Fruit fly (Drosophila melanogaster) whole organism, pupa: ENCODE data around the gene CG31559.

Source experiments
- CG12605 ChIP-seq: fragments of 200-800 bp; sonication (Bioruptor generic); IDR thresholded peaks from 2 replicates; pipeline ENCODE4 v1.3.6; 2022; ENCODE audit warnings: missing biosample characterization, missing genetic modification characterization
- CG13204 ChIP-seq: fragments of 200-800 bp; sonication (Bioruptor generic); optimal IDR thresholded peaks from 2 replicates; lab custom pipeline; 2018; ENCODE audit warnings: missing biosample characterization, mild to moderate bottlenecking, missing genetic modification characterization, moderate library complexity
- CG14655 ChIP-seq: fragments of 200-800 bp; sonication (Bioruptor generic); optimal IDR thresholded peaks from 3 replicates; lab custom pipeline; 2017; ENCODE audit warnings: mild to moderate bottlenecking, missing biosample characterization, missing genetic modification reagents, missing genetic modification characterization
- CG17806 ChIP-seq: fragments of 200-800 bp; sonication (Bioruptor generic); optimal IDR thresholded peaks from 2 replicates; lab custom pipeline; 2018; ENCODE audit warnings: missing biosample characterization, mild to moderate bottlenecking, missing genetic modification characterization, moderate library complexity
- CG4496 ChIP-seq: fragments of 200-800 bp; sonication (Bioruptor generic); IDR thresholded peaks from 3 replicates; pipeline ENCODE4 v1.3.6; 2022; ENCODE audit warnings: missing biosample characterization, missing genetic modification characterization
- CG9948 ChIP-seq: fragments of 200-800 bp; sonication (Bioruptor generic); optimal IDR thresholded peaks from 2 replicates; lab custom pipeline; 2018; ENCODE audit warnings: missing biosample characterization, mild to moderate bottlenecking, missing genetic modification characterization, moderate library complexity
- D1 ChIP-seq: fragments of 200-800 bp; sonication (Bioruptor generic); optimal IDR thresholded peaks from 2 replicates; lab custom pipeline; 2018; ENCODE audit warnings: missing biosample characterization, mild to moderate bottlenecking, missing genetic modification characterization, moderate library complexity
- EcR ChIP-seq: fragments of 200-800 bp; sonication (Bioruptor generic); optimal IDR thresholded peaks from 3 replicates; lab custom pipeline; 2019; ENCODE audit warnings: missing biosample characterization, missing genetic modification characterization, mild to moderate bottlenecking, moderate library complexity, missing genetic modification reagents
- Pif1B ChIP-seq: fragments of 200-800 bp; sonication (Bioruptor generic); optimal IDR thresholded peaks from 3 replicates; lab custom pipeline; 2016; ENCODE audit warnings: missing biosample characterization, missing genetic modification characterization
- Snoo ChIP-seq: fragments of 200-800 bp; sonication (Bioruptor generic); optimal IDR thresholded peaks from 3 replicates; lab custom pipeline; 2017; ENCODE audit warnings: missing biosample characterization, mild to moderate bottlenecking, missing genetic modification characterization, inconsistent platforms
- fd96Ca ChIP-seq: fragments of 200-800 bp; sonication (Bioruptor generic); IDR thresholded peaks from 3 replicates; pipeline ENCODE4 v1.3.6; 2022; ENCODE audit warnings: missing biosample characterization, missing genetic modification characterization
- gl ChIP-seq: fragments of 200-800 bp; sonication (Bioruptor generic); optimal IDR thresholded peaks from 2 replicates; lab custom pipeline; 2018; ENCODE audit warnings: missing biosample characterization, mild to moderate bottlenecking, missing genetic modification characterization

DNA sequence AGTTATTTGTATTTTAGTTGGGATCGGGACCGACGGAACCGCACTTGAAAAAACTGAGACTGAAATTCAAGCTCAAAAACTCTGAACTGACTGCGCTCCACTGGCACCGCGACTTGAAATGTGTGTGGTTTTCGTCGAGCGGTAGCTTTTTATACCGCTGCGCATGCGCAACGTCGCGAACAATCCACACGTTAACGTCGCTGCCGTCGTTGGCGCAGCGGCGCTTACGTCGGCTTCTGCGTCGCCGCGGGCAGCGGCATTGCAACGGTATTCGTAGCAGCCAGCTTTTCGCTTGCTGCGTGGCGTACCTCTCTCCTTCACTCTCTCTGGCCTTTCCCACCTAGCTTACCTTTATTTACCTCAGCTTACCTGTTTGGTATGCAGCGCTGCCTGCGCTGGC is 56.3 kb downstream of the CG31559 start, which contains the start of gene Gasp:
- TF ChIP-seq CG14655 = no peak
- no peak for TF ChIP-seq CG4496 (GFP tag; lab: Robert Waterston, UW)
- TF ChIP-seq gl (tag; lab: Kevin White, UChicago) = no peak
- 0 out of 2 replicates have a peak, but pooled peaks have one; percentile 7 for TF ChIP-seq CG12605
- peak; percentile 25 for TF ChIP-seq CG13204 (GFP tag; lab: Kevin White, UChicago)
- TF ChIP-seq CG17806 (tag; lab: Kevin White, UChicago) = no peak
- peak; percentile 29 for TF ChIP-seq EcR (GFP tag; lab: Kevin White, UChicago)
- TF ChIP-seq CG9948 (tag; lab: Kevin White, UChicago) = no peak
- TF ChIP-seq D1 (tag; lab: Kevin White, UChicago) = no peak
- TF ChIP-seq Snoo = no peak
- TF ChIP-seq Pif1B = no peak
- TF ChIP-seq fd96Ca (GFP tag; lab: Robert Waterston, UW) = no peak
